Worm (Caenorhabditis elegans) whole organism, L1 larva: ENCODE measurements around the gene lelo-4.

Experiments used
- blmp-1 ChIP-seq: fragments of 150-350 bp; optimal IDR thresholded peaks from 2 replicates; lab custom pipeline; 2014; ENCODE audit warnings: missing biosample characterization, missing genetic modification characterization
- ceh-8 ChIP-seq: fragments of 200-800 bp; sonication (Bioruptor generic); optimal IDR thresholded peaks from 2 replicates; lab custom pipeline; 2018; ENCODE audit warnings: mild to moderate bottlenecking, missing genetic modification characterization, moderate library complexity, missing compliant biosample characterization
- ceh-82 ChIP-seq, 3 experiments: fragments of 150-350 bp in 1 of 3; sonication (generic microtip) in 2 of 3; optimal IDR thresholded peaks; 2 replicates each; lab custom pipeline; 2014 to 2017; ENCODE audit warnings: missing biosample characterization in 3 of 3, missing genetic modification characterization in 3 of 3
- ceh-90 ChIP-seq: sonication (generic microtip); optimal IDR thresholded peaks from 2 replicates; lab custom pipeline; 2016; ENCODE audit warnings: missing genetic modification characterization, missing compliant biosample characterization
- ces-1 ChIP-seq: fragments of 150-350 bp; optimal IDR thresholded peaks from 2 replicates; lab custom pipeline; 2014; ENCODE audit warnings: missing biosample characterization, missing genetic modification reagents, missing genetic modification characterization
- efl-3 ChIP-seq: fragments of 200-800 bp; sonication (Bioruptor generic); optimal IDR thresholded peaks from 2 replicates; lab custom pipeline; 2018; ENCODE audit warnings: mild to moderate bottlenecking, missing genetic modification characterization, missing compliant biosample characterization
- egl-27 ChIP-seq, 2 experiments: fragments of 150-350 bp in 1 of 2; sonication (generic microtip); optimal IDR thresholded peaks; 3 replicates each; lab custom pipeline; 2017 to 2018; ENCODE audit warnings: missing biosample characterization in 2 of 2, missing genetic modification characterization in 2 of 2, missing genetic modification reagents in 2 of 2
- elt-3 ChIP-seq, 6 experiments: fragments of 150-350 bp in 1 of 6; sonication (generic microtip); optimal IDR thresholded peaks; 2 replicates each; lab custom pipeline; 2017 to 2018; ENCODE audit warnings: missing biosample characterization in 6 of 6, missing genetic modification characterization in 6 of 6, inconsistent platforms in 1 of 6
- fkh-10 ChIP-seq: sonication (generic microtip); optimal IDR thresholded peaks from 2 replicates; lab custom pipeline; 2017; ENCODE audit warnings: missing biosample characterization, missing genetic modification reagents, missing genetic modification characterization
- fos-1 ChIP-seq: fragments of 150-350 bp; optimal IDR thresholded peaks from 2 replicates; lab custom pipeline; 2014; ENCODE audit warnings: missing biosample characterization, missing genetic modification characterization
- grh-1 ChIP-seq: fragments of 200-800 bp; sonication (Bioruptor generic); IDR thresholded peaks from 2 replicates; pipeline ENCODE4 v1.3.6; 2022; ENCODE audit warnings: missing genetic modification reagents, missing genetic modification characterization, missing compliant biosample characterization
- hlh-17 ChIP-seq: fragments of 200-800 bp; sonication (Bioruptor generic); optimal IDR thresholded peaks from 2 replicates; lab custom pipeline; 2018; ENCODE audit warnings: missing genetic modification characterization, mild to moderate bottlenecking, missing compliant biosample characterization, moderate library complexity, borderline replicate concordance
- hpl-2 ChIP-seq: fragments of 150-350 bp; optimal IDR thresholded peaks from 2 replicates; lab custom pipeline; 2014; ENCODE audit warnings: missing biosample characterization, missing genetic modification reagents, missing genetic modification characterization
- jun-1 ChIP-seq: fragments of 150-350 bp; optimal IDR thresholded peaks from 2 replicates; lab custom pipeline; 2014; ENCODE audit warnings: missing biosample characterization, missing genetic modification reagents, missing genetic modification characterization
- lin-14 ChIP-seq: fragments of 200-800 bp; sonication (Bioruptor generic); optimal IDR thresholded peaks from 2 replicates; lab custom pipeline; 2018; ENCODE audit warnings: mild to moderate bottlenecking, missing genetic modification characterization, moderate library complexity, missing compliant biosample characterization
- lin-35 ChIP-seq, 2 experiments: fragments of 150-350 bp; optimal IDR thresholded peaks; 2 replicates each; lab custom pipeline; 2014; ENCODE audit warnings: missing biosample characterization in 2 of 2, missing genetic modification characterization in 2 of 2, missing genetic modification reagents in 2 of 2
- lin-39 ChIP-seq: fragments of 150-350 bp; optimal IDR thresholded peaks from 2 replicates; lab custom pipeline; 2014; ENCODE audit warnings: missing biosample characterization, missing genetic modification reagents, missing genetic modification characterization
- lir-3 ChIP-seq: sonication (generic microtip); optimal IDR thresholded peaks from 2 replicates; lab custom pipeline; 2016; ENCODE audit warnings: mild to moderate bottlenecking, missing genetic modification characterization, moderate library complexity, missing compliant biosample characterization; ENCODE audit not compliant: poor library complexity
- mab-9 ChIP-seq: fragments of 200-800 bp; sonication (Bioruptor generic); IDR thresholded peaks from 2 replicates; pipeline ENCODE4 v1.3.6; 2022; ENCODE audit warnings: missing genetic modification reagents, missing genetic modification characterization, missing compliant biosample characterization
- nhr-11 ChIP-seq: fragments of 150-350 bp; optimal IDR thresholded peaks from 2 replicates; lab custom pipeline; 2014; ENCODE audit warnings: missing biosample characterization, missing genetic modification characterization
- nhr-12 ChIP-seq: sonication (generic microtip); optimal IDR thresholded peaks from 2 replicates; lab custom pipeline; 2017; ENCODE audit warnings: missing biosample characterization, missing genetic modification characterization
- nhr-20 ChIP-seq: sonication (generic microtip); optimal IDR thresholded peaks from 2 replicates; lab custom pipeline; 2016; ENCODE audit warnings: mild to moderate bottlenecking, missing genetic modification characterization, missing compliant biosample characterization
- nhr-47 ChIP-seq: sonication (generic microtip); optimal IDR thresholded peaks from 2 replicates; lab custom pipeline; 2016; ENCODE audit warnings: mild to moderate bottlenecking, missing genetic modification characterization, moderate library complexity, missing compliant biosample characterization
- nhr-71 ChIP-seq: sonication (generic microtip); optimal IDR thresholded peaks from 2 replicates; lab custom pipeline; 2016; ENCODE audit warnings: mild to moderate bottlenecking, missing genetic modification characterization, moderate library complexity, missing compliant biosample characterization
- nhr-77 ChIP-seq: fragments of 150-350 bp; optimal IDR thresholded peaks from 2 replicates; lab custom pipeline; 2014; ENCODE audit warnings: missing biosample characterization, missing genetic modification characterization
- nhr-85 ChIP-seq: sonication (generic microtip); peaks from one replicate; lab custom pipeline; 2016; ENCODE audit warnings: missing genetic modification characterization, inconsistent platforms, missing compliant biosample characterization
- snpc-4 ChIP-seq: fragments of 150-350 bp; optimal IDR thresholded peaks from 2 replicates; lab custom pipeline; 2014; ENCODE audit warnings: missing biosample characterization, missing genetic modification characterization
- sox-4 ChIP-seq: sonication (generic microtip); optimal IDR thresholded peaks from 2 replicates; lab custom pipeline; 2016; ENCODE audit warnings: missing genetic modification characterization, missing compliant biosample characterization
- sup-37 ChIP-seq: fragments of 200-800 bp; sonication (Bioruptor generic); optimal IDR thresholded peaks from 2 replicates; lab custom pipeline; 2018; ENCODE audit warnings: mild to moderate bottlenecking, missing genetic modification characterization, missing compliant biosample characterization
- unc-98 ChIP-seq: fragments of 200-800 bp; sonication (Bioruptor generic); IDR thresholded peaks from 2 replicates; pipeline ENCODE4 v1.3.6; 2022; ENCODE audit warnings: missing genetic modification characterization, missing compliant biosample characterization
- xbp-1 ChIP-seq: sonication (generic microtip); optimal IDR thresholded peaks from 2 replicates; lab custom pipeline; 2016; ENCODE audit warnings: missing genetic modification characterization, missing compliant biosample characterization
- zag-1 ChIP-seq: fragments of 150-350 bp; optimal IDR thresholded peaks from 2 replicates; lab custom pipeline; 2014; ENCODE audit warnings: missing biosample characterization, missing genetic modification characterization
- zip-4 ChIP-seq: fragments of 200-800 bp; sonication (Bioruptor generic); optimal IDR thresholded peaks from 2 replicates; lab custom pipeline; 2018; ENCODE audit warnings: mild to moderate bottlenecking, missing genetic modification characterization, moderate library complexity, missing compliant biosample characterization
- ztf-11 ChIP-seq, 2 experiments: sonication (generic microtip); optimal IDR thresholded peaks; 2 replicates each; lab custom pipeline; 2016 to 2017; ENCODE audit warnings: missing genetic modification characterization in 2 of 2, missing biosample characterization in 1 of 2, missing compliant biosample characterization in 1 of 2

Gene lelo-4

DNA sequence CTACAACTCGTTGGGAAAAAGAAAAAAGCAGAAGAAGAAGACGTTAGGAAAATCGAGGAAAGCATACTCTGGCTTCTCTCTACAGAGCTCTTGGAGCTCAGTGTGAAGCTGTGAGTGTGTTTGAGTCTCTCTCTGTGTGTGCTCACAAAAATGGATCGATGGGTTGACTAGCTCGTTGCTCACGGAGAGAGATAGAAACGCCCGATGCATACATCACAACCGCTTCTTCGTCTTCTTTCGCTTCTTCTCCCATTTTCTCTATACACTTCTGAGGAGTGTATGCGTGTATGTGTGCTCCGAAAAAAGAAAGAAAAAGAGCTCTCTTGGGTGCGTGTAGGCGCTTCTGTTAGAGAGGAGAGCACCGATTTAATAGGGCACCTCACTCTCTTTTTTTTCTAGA, 10.4 kb downstream of the lelo-4 start (continued):
- TF ChIP-seq zip-4 (GFP tag; lab: Kevin White, UChicago) (no peak), unc-98 (GFP tag; lab: Robert Waterston, UW) (no peak)

DNA sequence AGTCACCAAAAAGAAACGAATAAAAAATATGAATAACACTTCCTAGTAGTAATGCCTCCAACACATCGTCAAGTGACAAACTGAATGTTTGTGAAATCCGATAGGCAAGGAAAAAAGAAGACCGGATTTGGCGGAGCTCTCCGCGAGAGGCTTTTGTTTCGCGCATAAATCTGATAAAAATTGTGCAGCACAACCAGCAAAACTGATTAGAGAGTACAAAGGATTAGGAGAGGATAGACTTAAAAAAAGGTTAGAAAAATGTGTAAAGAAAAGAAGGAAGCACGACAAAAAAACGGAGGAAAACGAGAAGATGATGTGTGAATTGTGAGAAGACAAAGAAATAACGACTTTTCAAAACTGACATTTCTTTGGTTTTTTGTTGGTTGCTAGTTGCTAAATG, 13.0 kb downstream of the lelo-4 start, which contains the start of gene rab-3:
Gene rab-3, minus strand, starts transcription at position 147 of the 400 bp plus-strand sequence.
- TF ChIP-seq fkh-10 (GFP tag; lab: Kevin White, UChicago), result peak; percentile 91
- TF ChIP-seq ces-1 (GFP tag; lab: Kevin White, UChicago), result peak; percentile 57
- TF ChIP-seq ceh-82 (tag; optimal IDR thresholded peaks at IDR 0.05; lab: Kevin White, UChicago), result peak in 1 of 3 experiments; percentile 11
- TF ChIP-seq ztf-11 (tag; optimal IDR thresholded peaks at IDR 0.05; lab: Kevin White, UChicago), result no peak
- TF ChIP-seq hlh-17 (GFP tag; lab: Kevin White, UChicago), result no peak
- peak; percentile 62 for TF ChIP-seq lin-14 (GFP tag; lab: Kevin White, UChicago)
- TF ChIP-seq, all 84 proteins: peak for 4

DNA sequence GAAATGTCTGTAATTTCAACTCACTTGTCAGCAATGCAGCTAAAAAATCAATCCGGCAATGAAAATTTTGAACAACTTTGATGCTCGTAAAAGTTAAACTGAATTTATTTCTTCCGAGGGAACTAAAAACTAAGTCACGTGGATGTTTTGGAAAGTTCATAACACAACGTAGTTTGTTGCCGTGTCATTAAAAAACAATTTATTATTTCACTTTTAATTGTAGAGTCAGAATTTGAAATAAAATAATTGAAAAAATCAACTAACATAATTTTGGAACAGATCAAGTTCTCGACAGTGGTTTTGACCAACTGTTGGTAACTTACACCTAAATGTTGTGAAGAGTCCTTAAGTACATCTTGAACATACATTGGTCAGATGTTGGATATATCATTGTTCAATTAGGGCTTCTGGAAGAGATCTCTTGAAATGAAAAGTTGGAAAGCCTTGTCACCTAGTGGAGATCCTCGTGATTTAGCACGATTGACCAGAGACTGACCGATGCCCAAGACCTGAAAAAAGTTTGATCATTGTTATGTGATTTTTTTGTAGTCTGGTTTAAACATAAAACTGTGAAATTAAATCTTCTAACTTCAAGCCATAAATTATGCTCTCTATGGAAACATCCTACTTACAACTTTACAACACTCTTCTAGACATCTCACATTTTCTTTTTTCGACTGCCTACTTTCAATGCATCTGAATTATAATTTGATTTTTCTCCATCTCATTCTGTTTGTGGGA, 15.8 kb downstream of the lelo-4 start, which contains the start of the genes C18A3.7 and C18A3.11:
Gene C18A3.7, minus strand, starts transcription at position 101 of the 741 bp plus-strand sequence.
Gene C18A3.11, plus strand, starts transcription at position 691 of the 741 bp plus-strand sequence.
- TF ChIP-seq efl-3 (GFP tag; lab: Kevin White, UChicago), result no peak
- TF ChIP-seq nhr-71 (tag; lab: Kevin White, UChicago), result no peak
- no peak for TF ChIP-seq mab-9
- no peak for TF ChIP-seq lin-35 (GFP tag; optimal IDR thresholded peaks at IDR 0.05; lab: Kevin White, UChicago)
- no peak for TF ChIP-seq nhr-11 (tag; lab: Kevin White, UChicago)

- TF ChIP-seq hpl-2 (GFP tag; lab: Kevin White, UChicago) (no peak), snpc-4 (tag; lab: Kevin White, UChicago) (no peak), ces-1 (GFP tag; lab: Kevin White, UChicago) (no peak), egl-27 (tag; optimal IDR thresholded peaks at IDR 0.05; lab: Kevin White, UChicago) (no peak), xbp-1 (tag; lab: Kevin White, UChicago) (no peak), ceh-90 (tag; lab: Kevin White, UChicago) (no peak), sup-37 (no peak), lir-3 (no peak), sox-4 (no peak), fkh-10 (GFP tag; lab: Kevin White, UChicago) (no peak), grh-1 (GFP tag; lab: Robert Waterston, UW) (no peak), nhr-20 (tag; lab: Kevin White, UChicago) (no peak), fos-1 (tag; lab: Kevin White, UChicago) (no peak), mab-9 (no peak), elt-3 (tag; optimal IDR thresholded peaks at IDR 0.05; lab: Kevin White, UChicago) (no peak), zag-1 (tag; lab: Kevin White, UChicago) (no peak)
Observed at ce11 chrII:5734883-5735282, 20.2 kb downstream of the lelo-4 start.

DNA sequence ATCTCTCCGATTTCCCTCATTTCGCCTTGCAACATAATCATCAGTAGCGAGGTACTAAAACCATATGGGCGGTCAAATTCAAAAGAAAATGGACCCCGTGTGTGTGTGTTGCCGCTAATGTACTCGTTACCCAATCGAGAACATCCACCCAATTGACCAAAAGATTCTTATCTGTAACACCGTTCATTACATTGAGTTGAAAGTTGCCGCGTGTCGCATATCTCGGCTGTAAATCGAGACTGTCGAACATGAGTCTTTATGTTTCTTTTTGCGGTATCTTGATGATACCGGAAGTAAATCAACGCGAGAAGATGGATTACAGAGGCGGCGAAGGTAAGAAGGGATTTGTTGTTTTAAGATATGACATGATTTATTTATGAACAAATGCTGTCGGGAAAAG, 21.0 kb downstream of the lelo-4 start:
- peak; percentile 30 for TF ChIP-seq blmp-1 (tag; lab: Kevin White, UChicago)
- TF ChIP-seq nhr-47 (tag; lab: Kevin White, UChicago), result no peak
- no peak for TF ChIP-seq nhr-77
- TF ChIP-seq jun-1 (tag; lab: Kevin White, UChicago), result no peak
- peak; percentile 45 for TF ChIP-seq nhr-85
- no peak for TF ChIP-seq nhr-12 (tag; lab: Kevin White, UChicago)
- TF ChIP-seq hlh-17 (GFP tag; lab: Kevin White, UChicago), result no peak
- no peak for TF ChIP-seq hpl-2 (GFP tag; lab: Kevin White, UChicago)
- no peak for TF ChIP-seq lin-39 (tag; lab: Kevin White, UChicago)
- no peak for TF ChIP-seq ceh-8 (GFP tag; lab: Kevin White, UChicago)
